Worm (Caenorhabditis elegans): ENCODE measurements around the gene tim-1.

DNA sequence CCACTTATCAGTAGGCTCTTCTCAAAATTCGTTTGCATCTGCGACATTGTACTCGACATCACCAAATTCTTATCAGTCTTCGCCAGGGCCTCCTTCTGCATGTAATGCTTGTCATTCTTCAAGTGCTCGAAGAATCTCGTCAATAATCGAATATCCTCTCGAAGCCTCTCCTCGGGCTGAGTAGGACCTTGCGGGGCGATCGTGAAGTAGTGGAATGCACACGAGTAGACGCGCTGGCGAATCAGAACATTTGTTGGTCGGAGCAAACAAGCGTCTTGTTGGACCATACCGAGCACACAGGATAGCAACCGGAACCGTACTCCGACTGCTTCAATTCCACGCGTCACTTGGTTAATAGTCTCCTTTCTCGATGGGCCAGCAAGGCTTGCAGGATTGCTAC is 10.4 kb upstream of the tim-1 start:
- TF ChIP-seq nhr-76 (tag; optimal IDR thresholded peaks at IDR 0.05) (no peak), unc-62 (GFP tag; optimal IDR thresholded peaks at IDR 0.05) (no peak), sem-2 (GFP tag; optimal IDR thresholded peaks at IDR 0.05) (no peak), elt-3 (tag; optimal IDR thresholded peaks at IDR 0.05) (no peak), lin-13 (tag; optimal IDR thresholded peaks at IDR 0.05) (no peak), ztf-11 (tag; optimal IDR thresholded peaks at IDR 0.05) (no peak), pha-4 (tag; optimal IDR thresholded peaks at IDR 0.05) (no peak), nhr-12 (tag; optimal IDR thresholded peaks at IDR 0.05) (no peak), lsy-2 (tag; optimal IDR thresholded peaks at IDR 0.05) (no peak), blmp-1 (tag; optimal IDR thresholded peaks at IDR 0.05) (no peak), mab-5 (tag; optimal IDR thresholded peaks at IDR 0.05) (no peak)

Measured in whole organism, mixed stage, embryonic.